Worm (Caenorhabditis elegans): Measurements from ENCODE around the gene bath-28.

DNA sequence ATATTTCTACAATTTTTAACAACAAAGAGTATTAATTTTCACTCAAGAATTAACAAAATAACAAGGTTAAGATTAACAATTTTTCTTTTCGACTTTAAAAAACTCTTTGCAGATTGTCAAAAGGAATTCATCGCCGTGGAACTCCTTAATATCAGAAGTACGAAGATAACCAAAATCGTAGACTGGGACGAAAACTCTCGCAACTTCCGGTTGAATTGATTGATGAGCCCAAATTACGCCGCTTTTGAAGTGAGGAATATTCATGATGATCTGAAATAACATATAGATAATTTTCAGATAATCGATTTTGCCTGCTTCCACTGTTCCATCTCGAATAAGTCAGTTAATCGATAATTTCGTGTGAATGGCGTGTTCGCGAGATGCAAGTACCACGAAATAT lies 1.1 kb downstream of the bath-28 start, which contains the start of gene F14D2.15:
- TF ChIP-seq vab-7 (GFP tag; IDR thresholded peaks at IDR 0.05) (no peak), T20F7.1 (GFP tag; optimal IDR thresholded peaks at IDR 0.05) (no peak), jun-1 (tag; optimal IDR thresholded peaks at IDR 0.05) (no peak), ztf-7 (tag; optimal IDR thresholded peaks at IDR 0.05) (no peak), zip-2 (tag; optimal IDR thresholded peaks at IDR 0.05) (no peak)
